ENCODE assay signal across 1 fruit fly cellular context in genomic region chr2L:1434948-1435347, dm6.
TF ChIP-seq lines count a peak whose summit lies in the region.

No protein-coding gene starts in this region.

TF ChIP-seq in whole organism, embryonic, 481 proteins besides CTCF, POLR2A, EP300 and RAD21 (continued from another document):
- TF ChIP-seq Neu2 (GFP tag; optimal IDR thresholded peaks at IDR 0.05; lab: Kevin White, UChicago; ENCODE audit: borderline replicate concordance) = no peak
- no peak for TF ChIP-seq psq (GFP tag; optimal IDR thresholded peaks at IDR 0.05; lab: Kevin White, UChicago)
- TF ChIP-seq CG33557 (GFP tag; optimal IDR thresholded peaks at IDR 0.05; lab: Kevin White, UChicago) = no peak
- no peak for TF ChIP-seq CG10209 (GFP tag; optimal IDR thresholded peaks at IDR 0.05; lab: Kevin White, UChicago)
- TF ChIP-seq CG18262 (tag; optimal IDR thresholded peaks at IDR 0.05; lab: Kevin White, UChicago) = no peak
- TF ChIP-seq Mrtf (GFP tag; IDR thresholded peaks at IDR 0.05; lab: Robert Waterston, UW) = no peak
- TF ChIP-seq so (GFP tag; IDR thresholded peaks at IDR 0.05; lab: Robert Waterston, UW) = no peak
- no peak for TF ChIP-seq CG12299 (tag; optimal IDR thresholded peaks at IDR 0.05; lab: Kevin White, UChicago)
- TF ChIP-seq onecut (GFP tag; IDR thresholded peaks at IDR 0.05; lab: Robert Waterston, UW) = no peak
- no peak for TF ChIP-seq crp (GFP tag; optimal IDR thresholded peaks at IDR 0.05; lab: Kevin White, UChicago)
- TF ChIP-seq Ssrp (tag; optimal IDR thresholded peaks at IDR 0.05; lab: Kevin White, UChicago) = no peak
